Fruit fly (Drosophila melanogaster) whole organism, embryonic: Measurements from ENCODE around the gene CG8419.

Experiments
- CG3281 ChIP-seq: fragments of 200-800 bp; sonication (Bioruptor generic); optimal IDR thresholded peaks from 3 replicates; lab custom pipeline; 2017; ENCODE audit warnings: missing biosample characterization, mild to moderate bottlenecking, missing genetic modification characterization
- CG7372 ChIP-seq: fragments of 200-800 bp; sonication (Bioruptor generic); IDR thresholded peaks from 2 replicates; pipeline ENCODE4 v1.3.6; 2022; ENCODE audit warnings: missing biosample characterization, missing genetic modification characterization
- Xrp1 ChIP-seq: fragments of 200-800 bp; sonication (Bioruptor generic); IDR thresholded peaks from 2 replicates; pipeline ENCODE4 v1.3.6; 2022; ENCODE audit warnings: missing biosample characterization, missing genetic modification characterization
- fd102C ChIP-seq: fragments of 200-800 bp; sonication (Bioruptor generic); optimal IDR thresholded peaks from 2 replicates; lab custom pipeline; 2018; ENCODE audit warnings: missing biosample characterization, mild to moderate bottlenecking, missing genetic modification characterization, moderate library complexity
- gcm ChIP-seq: fragments of 200-800 bp; sonication (Bioruptor generic); optimal IDR thresholded peaks from 2 replicates; lab custom pipeline; 2019; ENCODE audit warnings: missing biosample characterization, mild to moderate bottlenecking, missing genetic modification characterization, moderate library complexity
- odd ChIP-seq: fragments of 200-800 bp; sonication (Bioruptor generic); optimal IDR thresholded peaks from 2 replicates; lab custom pipeline; 2017; ENCODE audit warnings: missing biosample characterization, mild to moderate bottlenecking, missing genetic modification characterization
- run ChIP-seq: fragments of 200-800 bp; sonication (Bioruptor generic); optimal IDR thresholded peaks from 3 replicates; lab custom pipeline; 2018; ENCODE audit warnings: missing biosample characterization, mild to moderate bottlenecking, missing genetic modification characterization
- z ChIP-seq: fragments of 200-800 bp; sonication (Bioruptor generic); IDR thresholded peaks from 3 replicates; pipeline ENCODE4 v1.3.6; 2022; ENCODE audit warnings: missing biosample characterization, missing genetic modification characterization

dm6 chr2L:8163025-8163351, 43.0 kb upstream of the CG8419 start, which contains the start of gene Piezo:
- TF ChIP-seq run (tag; lab: Kevin White, UChicago) (no peak), gcm (GFP tag; lab: Kevin White, UChicago) (no peak), z (GFP tag; lab: Robert Waterston, UW) (no peak; the same call in 2 of the 3 replicates), fd102C (peak; percentile 56), odd (no peak), CG3281 (GFP tag; lab: Kevin White, UChicago) (no peak), Xrp1 (GFP tag; lab: Robert Waterston, UW) (no peak), CG7372 (GFP tag; lab: Robert Waterston, UW) (no peak)
